Fruit fly (Drosophila melanogaster) whole organism, prepupa: ENCODE measurements around the gene dpr18.

Source experiments
- Blimp-1 ChIP-seq: fragments of 200-800 bp; sonication (Bioruptor generic); optimal IDR thresholded peaks from 3 replicates; lab custom pipeline; 2017; ENCODE audit warnings: missing biosample characterization, missing genetic modification characterization, mild to moderate bottlenecking, moderate library complexity, missing genetic modification reagents
- CG10631 ChIP-seq: fragments of 200-800 bp; sonication (Bioruptor generic); optimal IDR thresholded peaks from 2 replicates; lab custom pipeline; 2016; ENCODE audit warnings: missing biosample characterization, missing genetic modification characterization
- CG10669 ChIP-seq: fragments of 200-800 bp; sonication (Bioruptor generic); optimal IDR thresholded peaks from 3 replicates; lab custom pipeline; 2018; ENCODE audit warnings: missing biosample characterization, mild to moderate bottlenecking, missing genetic modification characterization, moderate library complexity
- CG11762 ChIP-seq: fragments of 200-800 bp; sonication (Bioruptor generic); optimal IDR thresholded peaks from 3 replicates; lab custom pipeline; 2016; ENCODE audit warnings: missing biosample characterization, missing genetic modification characterization; ENCODE audit not compliant: insufficient read depth
- CG11902 ChIP-seq: fragments of 200-800 bp; sonication (Bioruptor generic); optimal IDR thresholded peaks from 3 replicates; lab custom pipeline; 2016; ENCODE audit warnings: missing biosample characterization, missing genetic modification characterization
- CG15336 ChIP-seq: fragments of 200-800 bp; sonication (Bioruptor generic); IDR thresholded peaks from 2 replicates; pipeline ENCODE4 v1.3.6; 2022; ENCODE audit warnings: missing biosample characterization, missing genetic modification characterization
- CG1621 ChIP-seq: fragments of 200-800 bp; sonication (Bioruptor generic); optimal IDR thresholded peaks from 3 replicates; lab custom pipeline; 2018; ENCODE audit warnings: missing biosample characterization, mild to moderate bottlenecking, missing genetic modification characterization
- CG16779 ChIP-seq: fragments of 200-800 bp; sonication (Bioruptor generic); optimal IDR thresholded peaks from 3 replicates; lab custom pipeline; 2017; ENCODE audit warnings: missing biosample characterization, mild to moderate bottlenecking, missing genetic modification characterization
- CG3032 ChIP-seq: fragments of 200-800 bp; optimal IDR thresholded peaks from 2 replicates; lab custom pipeline; 2019; ENCODE audit warnings: missing biosample characterization, mild to moderate bottlenecking, missing genetic modification characterization, moderate library complexity
- CG31627 ChIP-seq: fragments of 200-800 bp; sonication (Bioruptor generic); optimal IDR thresholded peaks from 3 replicates; lab custom pipeline; 2016; ENCODE audit warnings: missing biosample characterization, missing genetic modification characterization
- CG32006 ChIP-seq: fragments of 200-800 bp; sonication (Bioruptor generic); optimal IDR thresholded peaks from 3 replicates; lab custom pipeline; 2017; ENCODE audit warnings: missing biosample characterization, mild to moderate bottlenecking, missing genetic modification characterization
- CG34406 ChIP-seq: fragments of 200-800 bp; sonication (Bioruptor generic); optimal IDR thresholded peaks from 3 replicates; lab custom pipeline; 2016; ENCODE audit warnings: missing biosample characterization, missing genetic modification characterization
- CG3919 ChIP-seq: fragments of 200-800 bp; sonication (Bioruptor generic); optimal IDR thresholded peaks from 3 replicates; lab custom pipeline; 2016; ENCODE audit warnings: missing biosample characterization, missing genetic modification characterization
- CG6163 ChIP-seq: fragments of 200-800 bp; sonication (Bioruptor generic); IDR thresholded peaks from 3 replicates; pipeline ENCODE4 v1.3.6; 2022; ENCODE audit warnings: missing biosample characterization, missing genetic modification characterization
- CG6792 ChIP-seq: fragments of 200-800 bp; sonication (Bioruptor generic); optimal IDR thresholded peaks from 3 replicates; lab custom pipeline; 2016; ENCODE audit warnings: missing biosample characterization, missing genetic modification characterization
- CG6808 ChIP-seq: fragments of 200-800 bp; sonication (Bioruptor generic); optimal IDR thresholded peaks from 3 replicates; lab custom pipeline; 2017; ENCODE audit warnings: missing biosample characterization, missing genetic modification characterization, mild to moderate bottlenecking, moderate library complexity, missing genetic modification reagents
- CG6854 ChIP-seq: fragments of 200-800 bp; sonication (Bioruptor generic); optimal IDR thresholded peaks from 2 replicates; lab custom pipeline; 2017; ENCODE audit warnings: missing biosample characterization, mild to moderate bottlenecking, missing genetic modification characterization
- CG7368 ChIP-seq: fragments of 200-800 bp; sonication (Bioruptor generic); optimal IDR thresholded peaks from 3 replicates; lab custom pipeline; 2016; ENCODE audit warnings: missing biosample characterization, missing genetic modification characterization
- CG8319 ChIP-seq: fragments of 200-800 bp; sonication (Bioruptor generic); optimal IDR thresholded peaks from 3 replicates; lab custom pipeline; 2016; ENCODE audit warnings: missing biosample characterization, missing genetic modification characterization
- CG8632 ChIP-seq: fragments of 200-800 bp; sonication (Bioruptor generic); optimal IDR thresholded peaks from 3 replicates; lab custom pipeline; 2016; ENCODE audit warnings: missing biosample characterization, missing genetic modification characterization
- CG9139 ChIP-seq: fragments of 200-800 bp; sonication (Bioruptor generic); optimal IDR thresholded peaks from 3 replicates; lab custom pipeline; 2017; ENCODE audit warnings: missing biosample characterization, mild to moderate bottlenecking, missing genetic modification characterization
- Eip75B ChIP-seq: fragments of 200-800 bp; sonication (Bioruptor generic); optimal IDR thresholded peaks from 3 replicates; lab custom pipeline; 2016; ENCODE audit warnings: missing biosample characterization, missing genetic modification characterization
- Eip78C ChIP-seq: fragments of 200-800 bp; sonication (Bioruptor generic); peaks from one replicate; lab custom pipeline; 2016; ENCODE audit warnings: missing biosample characterization, missing genetic modification characterization
- Ets96B ChIP-seq: fragments of 200-800 bp; optimal IDR thresholded peaks from 2 replicates; lab custom pipeline; 2019; ENCODE audit warnings: missing biosample characterization, mild to moderate bottlenecking, missing genetic modification characterization, moderate library complexity
- Gug ChIP-seq: fragments of 200-800 bp; sonication (Bioruptor generic); IDR thresholded peaks from 2 replicates; pipeline ENCODE4 v1.3.6; 2022; ENCODE audit warnings: missing biosample characterization, missing genetic modification characterization
- Hr38 ChIP-seq: sonication (Bioruptor generic); optimal IDR thresholded peaks from 2 replicates; lab custom pipeline; 2016; ENCODE audit warnings: missing biosample characterization, missing genetic modification characterization
- Hr39 ChIP-seq: fragments of 200-800 bp; sonication (Bioruptor generic); optimal IDR thresholded peaks from 2 replicates; lab custom pipeline; 2016; ENCODE audit warnings: missing biosample characterization, missing genetic modification characterization
- Lpt ChIP-seq: fragments of 200-800 bp; sonication (Bioruptor generic); optimal IDR thresholded peaks from 3 replicates; lab custom pipeline; 2016; ENCODE audit warnings: missing biosample characterization, missing genetic modification characterization
- Met ChIP-seq: fragments of 200-800 bp; sonication (Bioruptor generic); optimal IDR thresholded peaks from 3 replicates; lab custom pipeline; 2016; ENCODE audit warnings: missing biosample characterization, missing genetic modification characterization
- OdsH ChIP-seq: fragments of 200-800 bp; sonication (Bioruptor generic); optimal IDR thresholded peaks from 3 replicates; lab custom pipeline; 2016; ENCODE audit warnings: missing biosample characterization, missing genetic modification characterization
- Sox102F ChIP-seq: fragments of 200-800 bp; sonication (Bioruptor generic); optimal IDR thresholded peaks from 2 replicates; lab custom pipeline; 2016; ENCODE audit warnings: missing biosample characterization, mild to moderate bottlenecking, missing genetic modification characterization
- Sox14 ChIP-seq: fragments of 200-800 bp; sonication (Bioruptor generic); optimal IDR thresholded peaks from 3 replicates; lab custom pipeline; 2016; ENCODE audit warnings: missing biosample characterization, missing genetic modification characterization
- Sox15 ChIP-seq: fragments of 200-800 bp; sonication (Bioruptor generic); optimal IDR thresholded peaks from 3 replicates; lab custom pipeline; 2016; ENCODE audit warnings: missing biosample characterization, missing genetic modification characterization
- achi ChIP-seq: fragments of 200-800 bp; sonication (Bioruptor generic); optimal IDR thresholded peaks from 3 replicates; lab custom pipeline; 2016; ENCODE audit warnings: missing biosample characterization, missing genetic modification characterization
- acj6 ChIP-seq: fragments of 200-800 bp; sonication (Bioruptor generic); optimal IDR thresholded peaks from 3 replicates; lab custom pipeline; 2016; ENCODE audit warnings: missing biosample characterization, missing genetic modification characterization
- dac ChIP-seq: fragments of 200-800 bp; sonication (Bioruptor generic); optimal IDR thresholded peaks from 2 replicates; lab custom pipeline; 2017; ENCODE audit warnings: missing biosample characterization, mild to moderate bottlenecking, missing genetic modification characterization
- eg ChIP-seq: fragments of 200-800 bp; sonication (Bioruptor generic); IDR thresholded peaks from 3 replicates; pipeline ENCODE4 v1.3.6; 2022; ENCODE audit warnings: missing biosample characterization, missing genetic modification characterization
- esn ChIP-seq: fragments of 200-800 bp; sonication (Bioruptor generic); optimal IDR thresholded peaks from 2 replicates; lab custom pipeline; 2016; ENCODE audit warnings: missing biosample characterization, mild to moderate bottlenecking, missing genetic modification characterization, moderate library complexity
- fd59A ChIP-seq: fragments of 200-800 bp; sonication (Bioruptor generic); optimal IDR thresholded peaks from 2 replicates; lab custom pipeline; 2017; ENCODE audit warnings: missing biosample characterization, mild to moderate bottlenecking, missing genetic modification characterization, missing genetic modification reagents
- fkh ChIP-seq: fragments of 200-800 bp; sonication (Bioruptor generic); optimal IDR thresholded peaks from 3 replicates; lab custom pipeline; 2017; ENCODE audit warnings: missing biosample characterization, mild to moderate bottlenecking, missing genetic modification characterization, moderate library complexity
- lz ChIP-seq: fragments of 200-800 bp; sonication (Bioruptor generic); optimal IDR thresholded peaks from 3 replicates; lab custom pipeline; 2016; ENCODE audit warnings: missing biosample characterization, missing genetic modification characterization
- net ChIP-seq: fragments of 200-800 bp; sonication (Bioruptor generic); optimal IDR thresholded peaks from 3 replicates; lab custom pipeline; 2016; ENCODE audit warnings: missing biosample characterization, missing genetic modification characterization
- spab ChIP-seq: fragments of 200-800 bp; sonication (Bioruptor generic); optimal IDR thresholded peaks from 2 replicates; lab custom pipeline; 2017; ENCODE audit warnings: missing biosample characterization, mild to moderate bottlenecking, missing genetic modification characterization, missing genetic modification reagents
- svp ChIP-seq: fragments of 200-800 bp; sonication (Bioruptor generic); peaks from one replicate; lab custom pipeline; 2016; ENCODE audit warnings: missing biosample characterization, missing genetic modification characterization
- topi ChIP-seq: fragments of 200-800 bp; sonication (Bioruptor generic); optimal IDR thresholded peaks from 3 replicates; lab custom pipeline; 2016; ENCODE audit warnings: missing biosample characterization, missing genetic modification characterization

dpr18 gene

dm6 chrX:16090179-16091144 lies 26.9 kb downstream of the dpr18 start (continued):
- TF ChIP-seq Met (GFP tag; lab: Kevin White, UChicago) (peak; percentile 73), spab (GFP tag; lab: Kevin White, UChicago) (no peak), CG6808 (GFP tag; lab: Kevin White, UChicago) (peak; percentile 26), dac (GFP tag; lab: Kevin White, UChicago) (peak; percentile 52), CG6792 (GFP tag; lab: Kevin White, UChicago) (peak; percentile 56), svp (GFP tag; lab: Kevin White, UChicago) (peak; percentile 86), CG3032 (tag; lab: Kevin White, UChicago) (peak; percentile 57), fd59A (peak; percentile 41), OdsH (GFP tag; lab: Kevin White, UChicago) (peak; percentile 82), CG16779 (peak; percentile 34), esn (GFP tag; lab: Kevin White, UChicago) (peak; percentile 70), CG31627 (GFP tag; lab: Kevin White, UChicago) (peak; percentile 81), net (peak; percentile 74), CG9139 (GFP tag; lab: Kevin White, UChicago) (no peak), CG8632 (GFP tag; lab: Kevin White, UChicago) (peak; percentile 55), CG15336 (GFP tag; lab: Robert Waterston, UW) (peak; percentile 86), Blimp-1 (GFP tag; lab: Kevin White, UChicago) (peak; percentile 16), CG10631 (GFP tag; lab: Kevin White, UChicago) (peak; percentile 66), Lpt (GFP tag; lab: Kevin White, UChicago) (peak; percentile 34), CG7368 (peak; percentile 70), CG34406 (peak; percentile 62)

- TF ChIP-seq Lpt (GFP tag; lab: Kevin White, UChicago) (peak; percentile 25), CG7368 (peak; percentile 34), CG3032 (tag; lab: Kevin White, UChicago) (peak; percentile 10), CG1621 (tag; lab: Kevin White, UChicago) (no peak), CG34406 (peak; percentile 20), CG6163 (GFP tag; lab: Robert Waterston, UW) (peak; percentile 69; the same call in 1 of the 3 replicates), CG10669 (GFP tag; lab: Kevin White, UChicago) (no peak), Eip75B (GFP tag; lab: Kevin White, UChicago) (peak; percentile 29), acj6 (GFP tag; lab: Kevin White, UChicago) (no peak), Blimp-1 (GFP tag; lab: Kevin White, UChicago) (no peak), OdsH (GFP tag; lab: Kevin White, UChicago) (peak; percentile 25), Gug (GFP tag; lab: Robert Waterston, UW) (0 out of 2 replicates have a peak, but pooled peaks have one; percentile 30), Sox15 (GFP tag; lab: Kevin White, UChicago) (no peak), Sox102F (GFP tag; lab: Kevin White, UChicago) (peak; percentile 34), CG11902 (GFP tag; lab: Kevin White, UChicago) (no peak), fkh (GFP tag; lab: Kevin White, UChicago) (peak; percentile 60), lz (GFP tag; lab: Kevin White, UChicago) (peak; percentile 49), fd59A (no peak), CG15336 (GFP tag; lab: Robert Waterston, UW) (no peak), Hr39 (GFP tag; lab: Kevin White, UChicago) (no peak), CG8319 (GFP tag; lab: Kevin White, UChicago) (no peak), CG3919 (GFP tag; lab: Kevin White, UChicago) (no peak), svp (GFP tag; lab: Kevin White, UChicago) (peak; percentile 79), CG6792 (GFP tag; lab: Kevin White, UChicago) (no peak), dac (GFP tag; lab: Kevin White, UChicago) (no peak), CG11762 (GFP tag; lab: Kevin White, UChicago) (no peak), eg (peak; percentile 68; the same call in 2 of the 3 replicates), CG6854 (GFP tag; lab: Kevin White, UChicago) (peak; percentile 29), CG16779 (peak; percentile 42), Eip78C (GFP tag; lab: Kevin White, UChicago) (peak; percentile 68), Hr38 (GFP tag; lab: Kevin White, UChicago) (no peak), Sox14 (peak; percentile 15), CG32006 (GFP tag; lab: Kevin White, UChicago) (no peak), CG10631 (GFP tag; lab: Kevin White, UChicago) (no peak), topi (GFP tag; lab: Kevin White, UChicago) (peak; percentile 48), Ets96B (tag; lab: Kevin White, UChicago) (peak; percentile 9), achi (GFP tag; lab: Kevin White, UChicago) (no peak), net (peak; percentile 32)
Measured at dm6 chrX:16091431-16091990, 28.0 kb downstream of the dpr18 start, which contains the start of gene Tob. Gene Tob (minus strand): TSS chrX:16091495.
